Worm (Caenorhabditis elegans) whole organism, young adult: ENCODE data around the gene C04C11.25.

Experiments used
- C06A6.2 ChIP-seq: fragments of 200-800 bp; sonication (Bioruptor generic); conservative IDR thresholded peaks from 2 replicates; pipeline ENCODE4 v1.3.6; 2022; ENCODE audit warnings: missing genetic modification characterization, missing compliant biosample characterization
- D2030.7 ChIP-seq: fragments of 200-800 bp; sonication (Bioruptor generic); IDR thresholded peaks from 2 replicates; pipeline ENCODE4 v1.3.6; 2022; ENCODE audit warnings: missing genetic modification reagents, missing genetic modification characterization, missing compliant biosample characterization
- K12H6.12 ChIP-seq: fragments of 200-800 bp; sonication (Bioruptor generic); optimal IDR thresholded peaks from 2 replicates; lab custom pipeline; 2018; ENCODE audit warnings: mild to moderate bottlenecking, missing genetic modification characterization, missing compliant biosample characterization
- aptf-2 ChIP-seq: fragments of 200-800 bp; sonication (Bioruptor generic); conservative IDR thresholded peaks from 2 replicates; pipeline ENCODE4 v1.3.6; 2022; ENCODE audit warnings: missing genetic modification reagents, missing genetic modification characterization, missing compliant biosample characterization
- ets-4 ChIP-seq: fragments of 200-800 bp; sonication (Bioruptor generic); optimal IDR thresholded peaks from 2 replicates; lab custom pipeline; 2018; ENCODE audit warnings: mild to moderate bottlenecking, missing genetic modification characterization, missing compliant biosample characterization
- hlh-12 ChIP-seq: sonication (generic microtip); optimal IDR thresholded peaks from 2 replicates; lab custom pipeline; 2016; ENCODE audit warnings: missing genetic modification characterization, missing compliant biosample characterization
- hlh-26 ChIP-seq: fragments of 200-800 bp; sonication (Bioruptor generic); conservative IDR thresholded peaks from 2 replicates; pipeline ENCODE4 v1.3.6; 2022; ENCODE audit warnings: missing genetic modification reagents, missing genetic modification characterization, missing compliant biosample characterization
- nhr-179 ChIP-seq: sonication (generic microtip); optimal IDR thresholded peaks from 2 replicates; lab custom pipeline; 2016; ENCODE audit warnings: mild to moderate bottlenecking, missing genetic modification characterization, missing compliant biosample characterization
- pha-4 ChIP-seq: fragments of 150-350 bp; sonication (generic microtip); optimal IDR thresholded peaks from 2 replicates; lab custom pipeline; 2014; ENCODE audit warnings: missing biosample characterization, missing genetic modification reagents, missing genetic modification characterization
- snpc-4 ChIP-seq, 5 experiments: fragments of 150-350 bp in 1 of 5; sonication (generic microtip) in 4 of 5; optimal IDR thresholded peaks; 2 replicates each; lab custom pipeline; 2014 to 2018; ENCODE audit warnings: missing genetic modification characterization in 5 of 5, missing biosample characterization in 3 of 5, antibody characterized with exemption in 2 of 5, mild to moderate bottlenecking in 2 of 5, missing compliant biosample characterization in 2 of 5, missing genotype in 2 of 5, moderate library complexity in 2 of 5, missing genetic modification reagents in 1 of 5

- TF ChIP-seq D2030.7 (GFP tag; lab: Robert Waterston, UW) (no peak), nhr-179 (tag; lab: Kevin White, UChicago) (no peak), ets-4 (no peak), aptf-2 (GFP tag; lab: Robert Waterston, UW) (no peak), hlh-12 (tag; lab: Kevin White, UChicago) (no peak), pha-4 (tag; lab: Kevin White, UChicago) (no peak), snpc-4 (GFP tag; optimal IDR thresholded peaks at IDR 0.05; lab: Kevin White, UChicago) (no peak), snpc-4 (tag; optimal IDR thresholded peaks at IDR 0.05; lab: Kevin White, UChicago) (no peak), C06A6.2 (GFP tag; lab: Robert Waterston, UW) (no peak), hlh-26 (GFP tag; lab: Robert Waterston, UW) (no peak), K12H6.12 (no peak)
Measured at ce11 chrX:14028492-14028891, 13.2 kb upstream of the C04C11.25 start.
